Fruit fly (Drosophila melanogaster) whole organism, embryonic: ENCODE results near the gene Tg.
A peak's percentile ranks its signal among the peaks of the same experiment; 100 is the strongest.

Experiments used
- CG10209 ChIP-seq: fragments of 200-800 bp; sonication (Bioruptor generic); optimal IDR thresholded peaks from 3 replicates; lab custom pipeline; 2017; ENCODE audit warnings: missing biosample characterization, mild to moderate bottlenecking, missing genetic modification characterization, missing genetic modification reagents
- CG10274 ChIP-seq: fragments of 200-800 bp; sonication (Bioruptor generic); optimal IDR thresholded peaks from 3 replicates; lab custom pipeline; 2017; ENCODE audit warnings: missing biosample characterization, mild to moderate bottlenecking, missing genetic modification characterization
- CG11560 ChIP-seq: fragments of 200-800 bp; sonication (Bioruptor generic); IDR thresholded peaks from 3 replicates; pipeline ENCODE4 v1.3.6; 2022; ENCODE audit warnings: missing biosample characterization, missing genetic modification characterization
- CG11695 ChIP-seq: fragments of 200-800 bp; sonication (Bioruptor generic); IDR thresholded peaks from 3 replicates; pipeline ENCODE4 v1.3.6; 2022; ENCODE audit warnings: missing biosample characterization, missing genetic modification characterization
- CG11696 ChIP-seq: fragments of 200-800 bp; sonication (Bioruptor generic); IDR thresholded peaks from 2 replicates; pipeline ENCODE4 v1.3.6; 2022; ENCODE audit warnings: missing biosample characterization, missing genetic modification characterization
- CG12155 ChIP-seq: fragments of 200-800 bp; sonication (Bioruptor generic); optimal IDR thresholded peaks from 3 replicates; lab custom pipeline; 2016; ENCODE audit warnings: missing biosample characterization, missing genetic modification characterization
- CG12744 ChIP-seq: fragments of 200-800 bp; sonication (Bioruptor generic); optimal IDR thresholded peaks from 2 replicates; lab custom pipeline; 2016; ENCODE audit warnings: missing biosample characterization, missing genetic modification characterization
- CG14710 ChIP-seq: fragments of 200-800 bp; sonication (Bioruptor generic); optimal IDR thresholded peaks from 3 replicates; lab custom pipeline; 2019; ENCODE audit warnings: missing biosample characterization, mild to moderate bottlenecking, missing genetic modification characterization, moderate library complexity
- CG14965 ChIP-seq: fragments of 200-800 bp; sonication (Bioruptor generic); optimal IDR thresholded peaks from 2 replicates; lab custom pipeline; 2016; ENCODE audit warnings: missing biosample characterization, missing genetic modification characterization, borderline replicate concordance
- CG15269 ChIP-seq: fragments of 200-800 bp; sonication (Bioruptor generic); optimal IDR thresholded peaks from 2 replicates; lab custom pipeline; 2018; ENCODE audit warnings: missing biosample characterization, mild to moderate bottlenecking, missing genetic modification characterization, moderate library complexity
- CG17359 ChIP-seq: fragments of 200-800 bp; sonication (Bioruptor generic); optimal IDR thresholded peaks from 3 replicates; lab custom pipeline; 2018; ENCODE audit warnings: missing biosample characterization, mild to moderate bottlenecking, missing genetic modification characterization, moderate library complexity
- CG17361 ChIP-seq: fragments of 200-800 bp; sonication (Bioruptor generic); IDR thresholded peaks from 3 replicates; pipeline ENCODE4 v1.3.6; 2022; ENCODE audit warnings: missing biosample characterization, missing genetic modification characterization
- CG18476 ChIP-seq: fragments of 200-800 bp; sonication (Bioruptor generic); optimal IDR thresholded peaks from 2 replicates; lab custom pipeline; 2016; ENCODE audit warnings: missing biosample characterization, mild to moderate bottlenecking, missing genetic modification characterization
- CG2116 ChIP-seq: fragments of 200-800 bp; sonication (Bioruptor generic); optimal IDR thresholded peaks from 3 replicates; lab custom pipeline; 2018; ENCODE audit warnings: missing biosample characterization, mild to moderate bottlenecking, missing genetic modification characterization
- CG2120 ChIP-seq: fragments of 200-800 bp; sonication (Bioruptor generic); optimal IDR thresholded peaks from 3 replicates; lab custom pipeline; 2016; ENCODE audit warnings: missing biosample characterization, missing genetic modification characterization
- CG32772 ChIP-seq: fragments of 200-800 bp; sonication (Bioruptor generic); IDR thresholded peaks from 2 replicates; pipeline ENCODE4 v1.3.6; 2022; ENCODE audit warnings: missing biosample characterization, missing genetic modification characterization
- CG34224 ChIP-seq: fragments of 200-800 bp; sonication (Bioruptor generic); IDR thresholded peaks from 3 replicates; pipeline ENCODE4 v1.3.6; 2022; ENCODE audit warnings: missing biosample characterization, missing genetic modification characterization; ENCODE audit not compliant: partially characterized antibody
- CG4360 ChIP-seq: fragments of 200-800 bp; sonication (Bioruptor generic); IDR thresholded peaks from 2 replicates; pipeline ENCODE4 v1.3.6; 2022; ENCODE audit warnings: missing biosample characterization, missing genetic modification characterization
- CG7745 ChIP-seq: fragments of 200-800 bp; sonication (Bioruptor generic); optimal IDR thresholded peaks from 2 replicates; lab custom pipeline; 2018; ENCODE audit warnings: missing biosample characterization, mild to moderate bottlenecking, missing genetic modification characterization, moderate library complexity
- CG8281 ChIP-seq: fragments of 200-800 bp; sonication (Bioruptor generic); optimal IDR thresholded peaks from 2 replicates; lab custom pipeline; 2018; ENCODE audit warnings: missing biosample characterization, mild to moderate bottlenecking, missing genetic modification characterization, moderate library complexity
- CG8388 ChIP-seq: fragments of 200-800 bp; sonication (Bioruptor generic); optimal IDR thresholded peaks from 2 replicates; lab custom pipeline; 2019; ENCODE audit warnings: missing biosample characterization, mild to moderate bottlenecking, missing genetic modification characterization, moderate library complexity
- CG8944 ChIP-seq: fragments of 200-800 bp; sonication (Bioruptor generic); optimal IDR thresholded peaks from 3 replicates; lab custom pipeline; 2016; ENCODE audit warnings: missing biosample characterization, missing genetic modification characterization
- CG9727 ChIP-seq: fragments of 200-800 bp; sonication (Bioruptor generic); optimal IDR thresholded peaks from 3 replicates; lab custom pipeline; 2017; ENCODE audit warnings: missing biosample characterization, mild to moderate bottlenecking, missing genetic modification characterization
- Dfd ChIP-seq, 2 experiments: fragments of >200 bp; optimal IDR thresholded peaks; 2 replicates each; lab custom pipeline; 2017; ENCODE audit warnings: missing biosample characterization in 2 of 2, missing genetic modification characterization in 2 of 2
- Hr51 ChIP-seq, 2 experiments: fragments of 200-800 bp; sonication (Bioruptor generic); optimal IDR thresholded peaks; 2 replicates in 1 of 2; 3 replicates in 1 of 2; lab custom pipeline; 2016 to 2018; ENCODE audit warnings: missing biosample characterization in 2 of 2, missing genetic modification characterization in 2 of 2, mild to moderate bottlenecking in 1 of 2, moderate library complexity in 1 of 2
- Max ChIP-seq: fragments of 200-800 bp; sonication (Bioruptor generic); optimal IDR thresholded peaks from 2 replicates; lab custom pipeline; 2016; ENCODE audit warnings: missing biosample characterization, mild to moderate bottlenecking, missing genetic modification characterization
- Mrtf ChIP-seq: fragments of 200-800 bp; sonication (Bioruptor generic); IDR thresholded peaks from 3 replicates; pipeline ENCODE4 v1.3.6; 2022; ENCODE audit warnings: missing biosample characterization, missing genetic modification characterization
- Neu2 ChIP-seq: fragments of 200-800 bp; sonication (Bioruptor generic); optimal IDR thresholded peaks from 3 replicates; lab custom pipeline; 2016; ENCODE audit warnings: missing biosample characterization, missing genetic modification characterization, borderline replicate concordance
- Ravus ChIP-seq: fragments of 200-800 bp; sonication (Bioruptor generic); IDR thresholded peaks from 2 replicates; pipeline ENCODE4 v1.3.6; 2022; ENCODE audit warnings: missing biosample characterization, missing genetic modification characterization
- Rx ChIP-seq: fragments of 200-800 bp; sonication (Bioruptor generic); IDR thresholded peaks from 2 replicates; pipeline ENCODE4 v1.3.6; 2022; ENCODE audit warnings: missing biosample characterization, missing genetic modification characterization
- Sox100B ChIP-seq: fragments of 200-800 bp; sonication (Bioruptor generic); optimal IDR thresholded peaks from 3 replicates; lab custom pipeline; 2018; ENCODE audit warnings: missing biosample characterization, mild to moderate bottlenecking, missing genetic modification characterization
- bigmax ChIP-seq: fragments of 200-800 bp; sonication (Bioruptor generic); optimal IDR thresholded peaks from 2 replicates; lab custom pipeline; 2018; ENCODE audit warnings: missing biosample characterization, mild to moderate bottlenecking, missing genetic modification characterization
- chinmo ChIP-seq: fragments of 200-800 bp; sonication (Bioruptor generic); IDR thresholded peaks from 4 replicates; pipeline ENCODE4 v1.3.6; 2022; ENCODE audit warnings: missing biosample characterization, missing genetic modification characterization; ENCODE audit not compliant: partially characterized antibody
- croc ChIP-seq: fragments of 200-800 bp; sonication (Bioruptor generic); conservative IDR thresholded peaks from 3 replicates; pipeline ENCODE4 v1.3.6; 2022; ENCODE audit warnings: missing biosample characterization, missing genetic modification characterization
- fd96Cb ChIP-seq: fragments of 200-800 bp; sonication (Bioruptor generic); optimal IDR thresholded peaks from 2 replicates; lab custom pipeline; 2018; ENCODE audit warnings: missing biosample characterization, mild to moderate bottlenecking, missing genetic modification characterization, moderate library complexity
- gcm2 ChIP-seq: fragments of 200-800 bp; sonication (Bioruptor generic); optimal IDR thresholded peaks from 2 replicates; lab custom pipeline; 2016; ENCODE audit warnings: missing biosample characterization, missing genetic modification characterization
- ind ChIP-seq: fragments of 200-800 bp; sonication (Bioruptor generic); optimal IDR thresholded peaks from 3 replicates; lab custom pipeline; 2016; ENCODE audit warnings: missing biosample characterization, missing genetic modification characterization
- knrl ChIP-seq: fragments of 200-800 bp; sonication (Bioruptor generic); IDR thresholded peaks from 3 replicates; pipeline ENCODE4 v1.3.6; 2022; ENCODE audit warnings: missing biosample characterization, missing genetic modification characterization; ENCODE audit not compliant: partially characterized antibody
- mam ChIP-seq: fragments of 200-800 bp; sonication (Bioruptor generic); optimal IDR thresholded peaks from 3 replicates; lab custom pipeline; 2016; ENCODE audit warnings: missing biosample characterization, missing genetic modification characterization
- nerfin-2 ChIP-seq: fragments of 200-800 bp; sonication (Bioruptor generic); IDR thresholded peaks from 2 replicates; pipeline ENCODE4 v1.3.6; 2022; ENCODE audit warnings: missing biosample characterization, missing genetic modification characterization; ENCODE audit not compliant: partially characterized antibody
- oc ChIP-seq: fragments of 200-800 bp; sonication (Bioruptor generic); optimal IDR thresholded peaks from 2 replicates; lab custom pipeline; 2018; ENCODE audit warnings: missing biosample characterization, mild to moderate bottlenecking, missing genetic modification characterization, moderate library complexity
- pan ChIP-seq, 4 experiments: fragments of >200 bp in 3 of 4; fragments of 200-800 bp in 1 of 4; sonication (Bioruptor generic) in 1 of 4; optimal IDR thresholded peaks in 3 of 4; IDR thresholded peaks in 1 of 4; 2 replicates each; pipeline versions ENCODE4 v1.3.6 to Lab custom; 2017 to 2022; ENCODE audit warnings: missing biosample characterization in 2 of 4, missing genetic modification characterization in 2 of 4, mixed read lengths in 1 of 4
- prd ChIP-seq, 3 experiments: fragments of >200 bp in 2 of 3; fragments of 200-800 bp in 1 of 3; sonication (Bioruptor generic) in 1 of 3; optimal IDR thresholded peaks in 2 of 3; IDR thresholded peaks in 1 of 3; 2 replicates in 2 of 3; 3 replicates in 1 of 3; pipeline versions ENCODE4 v1.3.6 to Lab custom; 2017 to 2022; ENCODE audit warnings: missing biosample characterization in 1 of 3, missing genetic modification characterization in 1 of 3
- slbo ChIP-seq: fragments of 200-800 bp; sonication (Bioruptor generic); IDR thresholded peaks from 2 replicates; pipeline ENCODE4 v1.3.6; 2022; ENCODE audit warnings: missing biosample characterization, missing genetic modification characterization
- sna ChIP-seq: fragments of 200-800 bp; sonication (Bioruptor generic); IDR thresholded peaks from 2 replicates; pipeline ENCODE4 v1.3.6; 2022; ENCODE audit warnings: missing biosample characterization, missing genetic modification characterization; ENCODE audit not compliant: partially characterized antibody
- tgo ChIP-seq: fragments of 200-800 bp; sonication (Bioruptor generic); IDR thresholded peaks from 3 replicates; pipeline ENCODE4 v1.3.6; 2022; ENCODE audit warnings: missing biosample characterization, missing genetic modification characterization
- vnd ChIP-seq: fragments of 200-800 bp; sonication (Bioruptor generic); IDR thresholded peaks from 3 replicates; pipeline ENCODE4 v1.3.6; 2022; ENCODE audit warnings: missing biosample characterization, missing genetic modification characterization; ENCODE audit not compliant: partially characterized antibody

Tg gene

dm6 chr2L:7984889-7985514, 26.2 kb upstream of the Tg start (continued):
- no peak for TF ChIP-seq croc (GFP tag; lab: Robert Waterston, UW)
- no peak for TF ChIP-seq prd (optimal IDR thresholded peaks at IDR 0.05; lab: Kevin White, UChicago)
- 0 out of 3 replicates have a peak, but pooled peaks have one; percentile 22 for TF ChIP-seq prd (GFP tag; IDR thresholded peaks at IDR 0.05; lab: Robert Waterston, UW)
- peak; percentile 41 for TF ChIP-seq Neu2 (GFP tag; lab: Kevin White, UChicago)
- 0 out of 3 replicates have a peak, but pooled peaks have one; percentile 36 for TF ChIP-seq CG11695 (GFP tag; lab: Robert Waterston, UW)
- no peak for TF ChIP-seq tgo
- TF ChIP-seq gcm2 (GFP tag; lab: Kevin White, UChicago), result no peak
- TF ChIP-seq CG14965, result peak; percentile 6
- TF ChIP-seq CG9727 (GFP tag; lab: Kevin White, UChicago), result peak; percentile 20
- TF ChIP-seq Hr51 (GFP tag; optimal IDR thresholded peaks at IDR 0.05; lab: Kevin White, UChicago), result peak in 1 of 2 experiments; percentile 22
- TF ChIP-seq CG8944 (GFP tag; lab: Kevin White, UChicago), result no peak
- peak; percentile 7 for TF ChIP-seq ind (GFP tag; lab: Kevin White, UChicago)
- TF ChIP-seq CG11696 (GFP tag; lab: Robert Waterston, UW), result no peak
- no peak for TF ChIP-seq Sox100B (GFP tag; lab: Kevin White, UChicago)
- peak; percentile 92 for TF ChIP-seq CG8281 (tag; lab: Kevin White, UChicago)
- no peak for TF ChIP-seq CG2116 (GFP tag; lab: Kevin White, UChicago)
- peak; percentile 27 for TF ChIP-seq fd96Cb (tag; lab: Kevin White, UChicago)
- TF ChIP-seq sna, result peak; percentile 31; the same call in 1 of the 2 replicates
- no peak for TF ChIP-seq CG10209 (GFP tag; lab: Kevin White, UChicago)
- TF ChIP-seq CG2120, result peak; percentile 11
- peak; percentile 26 for TF ChIP-seq CG17359 (tag; lab: Kevin White, UChicago)
- no peak for TF ChIP-seq Dfd (GFP tag; optimal IDR thresholded peaks at IDR 0.05; lab: Kevin White, UChicago)
- peak; percentile 18; the same call in 1 of the 3 replicates for TF ChIP-seq CG34224
- TF ChIP-seq CG12155 (GFP tag; lab: Kevin White, UChicago), result no peak
- peak; percentile 33; the same call in 1 of the 3 replicates for TF ChIP-seq CG17361 (GFP tag; lab: Robert Waterston, UW)
- TF ChIP-seq CG32772 (GFP tag; lab: Robert Waterston, UW), result 0 out of 2 replicates have a peak, but pooled peaks have one; percentile 9
- TF ChIP-seq CG7745 (tag; lab: Kevin White, UChicago), result no peak
- no peak for TF ChIP-seq CG12744 (GFP tag; lab: Kevin White, UChicago)
- TF ChIP-seq CG11560 (tag; lab: Robert Waterston, UW), result no peak
- TF ChIP-seq pan (optimal IDR thresholded peaks at IDR 0.05; lab: Kevin White, UChicago), result no peak
- peak in 1 of 2 experiments; percentile 20 for TF ChIP-seq pan (GFP tag; optimal IDR thresholded peaks at IDR 0.05 in 1 of 2, IDR thresholded peaks at IDR 0.05 in 1 of 2)
- no peak for TF ChIP-seq bigmax (GFP tag; lab: Kevin White, UChicago)
- TF ChIP-seq CG4360 (GFP tag; lab: Robert Waterston, UW), result no peak
- peak; percentile 63; the same call in 2 of the 4 replicates for TF ChIP-seq chinmo (GFP tag; lab: Robert Waterston, UW)
- TF ChIP-seq vnd (GFP tag; lab: Robert Waterston, UW), result peak; percentile 70
- no peak for TF ChIP-seq slbo (GFP tag; lab: Robert Waterston, UW)
- no peak for TF ChIP-seq Mrtf (GFP tag; lab: Robert Waterston, UW)
- TF ChIP-seq CG10274 (GFP tag; lab: Kevin White, UChicago), result no peak
- TF ChIP-seq Max (GFP tag; lab: Kevin White, UChicago), result peak; percentile 5
- TF ChIP-seq mam, result no peak
- TF ChIP-seq knrl (GFP tag; lab: Robert Waterston, UW), result peak; percentile 41; the same call in 2 of the 3 replicates
- TF ChIP-seq CG15269 (tag; lab: Kevin White, UChicago), result no peak
- no peak for TF ChIP-seq Ravus (GFP tag; lab: Robert Waterston, UW)
- TF ChIP-seq CG8388 (GFP tag; lab: Kevin White, UChicago), result no peak
- TF ChIP-seq Rx (GFP tag; lab: Robert Waterston, UW), result no peak
- TF ChIP-seq oc (tag; lab: Kevin White, UChicago), result no peak
- peak; percentile 2 for TF ChIP-seq CG18476 (GFP tag; lab: Kevin White, UChicago)
- TF ChIP-seq nerfin-2, result peak; percentile 64
- TF ChIP-seq CG14710 (tag; lab: Kevin White, UChicago), result peak; percentile 7
